3 fruit fly cellular contexts compared by ENCODE assay signal in genomic region chrX:13114861-13115260, dm6.
A peak's percentile ranks its signal among the peaks of the same experiment; 100 is the strongest.
TF ChIP-seq lines count a peak whose summit lies in the region.

Gene CG42237, plus strand, starts transcription at chrX:13115131.

- no peak for TF ChIP-seq CTCF in whole organism, embryonic (GFP tag; optimal IDR thresholded peaks at IDR 0.05; lab: Kevin White, UChicago)

TF ChIP-seq in whole organism, embryonic, 481 proteins besides CTCF, POLR2A, EP300 and RAD21 (continues in another document):
- no peak for TF ChIP-seq CG10209 (GFP tag; optimal IDR thresholded peaks at IDR 0.05; lab: Kevin White, UChicago)
- no peak for TF ChIP-seq toy (GFP tag; IDR thresholded peaks at IDR 0.05; lab: Robert Waterston, UW)
- TF ChIP-seq CG33557 (GFP tag; optimal IDR thresholded peaks at IDR 0.05; lab: Kevin White, UChicago), result no peak
- no peak for TF ChIP-seq dmrt11E (tag; optimal IDR thresholded peaks at IDR 0.05; lab: Kevin White, UChicago)
- no peak for TF ChIP-seq Dfd (GFP tag; optimal IDR thresholded peaks at IDR 0.05; lab: Kevin White, UChicago)
- no peak for TF ChIP-seq Hr51 (GFP tag; optimal IDR thresholded peaks at IDR 0.05; lab: Kevin White, UChicago)
- no peak for TF ChIP-seq CG9437 (GFP tag; optimal IDR thresholded peaks at IDR 0.05; lab: Kevin White, UChicago)
- no peak for TF ChIP-seq fd102C (GFP tag; optimal IDR thresholded peaks at IDR 0.05; lab: Kevin White, UChicago)
- TF ChIP-seq CG4730 (GFP tag; IDR thresholded peaks at IDR 0.05; lab: Robert Waterston, UW), result no peak
- TF ChIP-seq CkIIα-i1 (GFP tag; IDR thresholded peaks at IDR 0.05; lab: Robert Waterston, UW), result no peak
- TF ChIP-seq CG4404 (GFP tag; IDR thresholded peaks at IDR 0.05; lab: Robert Waterston, UW), result no peak
- no peak for TF ChIP-seq Rfx (GFP tag; IDR thresholded peaks at IDR 0.05; lab: Robert Waterston, UW)
- no peak for TF ChIP-seq CG10274 (GFP tag; optimal IDR thresholded peaks at IDR 0.05; lab: Kevin White, UChicago)
- no peak for TF ChIP-seq CG12659 (GFP tag; optimal IDR thresholded peaks at IDR 0.05; lab: Kevin White, UChicago)
- TF ChIP-seq CG3065 (GFP tag; optimal IDR thresholded peaks at IDR 0.05; lab: Kevin White, UChicago), result no peak
- no peak for TF ChIP-seq schlank (tag; optimal IDR thresholded peaks at IDR 0.05; lab: Kevin White, UChicago)
- no peak for TF ChIP-seq p53 (GFP tag; optimal IDR thresholded peaks at IDR 0.05; lab: Kevin White, UChicago)
- no peak for TF ChIP-seq tap (tag; optimal IDR thresholded peaks at IDR 0.05; lab: Kevin White, UChicago)
- no peak for TF ChIP-seq lola (GFP tag; optimal IDR thresholded peaks at IDR 0.05; lab: Kevin White, UChicago)
- TF ChIP-seq chm (GFP tag; IDR thresholded peaks at IDR 0.05; lab: Robert Waterston, UW), result peak; percentile 21; the same call in 1 of the 2 replicates
- TF ChIP-seq Antp (GFP tag; optimal IDR thresholded peaks at IDR 0.05; lab: Kevin White, UChicago), result no peak
- peak; percentile 39 for TF ChIP-seq CG9932 (GFP tag; IDR thresholded peaks at IDR 0.05; lab: Robert Waterston, UW)
- TF ChIP-seq Sry-δ (GFP tag; optimal IDR thresholded peaks at IDR 0.05; lab: Kevin White, UChicago), result no peak
- TF ChIP-seq Scr (GFP tag; IDR thresholded peaks at IDR 0.05; lab: Robert Waterston, UW; ENCODE audit: partially characterized antibody), result no peak
- no peak for TF ChIP-seq CG2129 (GFP tag; IDR thresholded peaks at IDR 0.05; lab: Robert Waterston, UW; ENCODE audit: partially characterized antibody)
- TF ChIP-seq HLH4C (GFP tag; IDR thresholded peaks at IDR 0.05; lab: Robert Waterston, UW; ENCODE audit: partially characterized antibody), result no peak
- no peak for TF ChIP-seq crol (GFP tag; IDR thresholded peaks at IDR 0.05; lab: Robert Waterston, UW)
- TF ChIP-seq CG1602 (GFP tag; optimal IDR thresholded peaks at IDR 0.05; lab: Kevin White, UChicago), result no peak
- TF ChIP-seq Hr3 (GFP tag; optimal IDR thresholded peaks at IDR 0.05; lab: Kevin White, UChicago), result no peak
- TF ChIP-seq CG10543 (GFP tag; optimal IDR thresholded peaks at IDR 0.05; lab: Kevin White, UChicago), result no peak
- no peak for TF ChIP-seq Fer1 (GFP tag; optimal IDR thresholded peaks at IDR 0.05; lab: Kevin White, UChicago)
- no peak for TF ChIP-seq nerfin-1 (tag; optimal IDR thresholded peaks at IDR 0.05; lab: Kevin White, UChicago)

TF ChIP-seq in whole organism, prepupa, 60 proteins besides CTCF, POLR2A, EP300 and RAD21 (continues in another document):
- no peak for TF ChIP-seq CG6792 (GFP tag; optimal IDR thresholded peaks at IDR 0.05; lab: Kevin White, UChicago)
- TF ChIP-seq vri (GFP tag; optimal IDR thresholded peaks at IDR 0.05; lab: Kevin White, UChicago), result no peak
- peak; percentile 8 for TF ChIP-seq Eip75B (GFP tag; optimal IDR thresholded peaks at IDR 0.05; lab: Kevin White, UChicago)
- no peak for TF ChIP-seq CG7368 (GFP tag; optimal IDR thresholded peaks at IDR 0.05; lab: Kevin White, UChicago)
- TF ChIP-seq CG15336 (GFP tag; IDR thresholded peaks at IDR 0.05; lab: Robert Waterston, UW), result peak; percentile 65; the same call in 1 of the 2 replicates
- peak; percentile 18; the same call in 1 of the 2 replicates for TF ChIP-seq Gug (GFP tag; IDR thresholded peaks at IDR 0.05; lab: Robert Waterston, UW)
- TF ChIP-seq CG10669 (GFP tag; optimal IDR thresholded peaks at IDR 0.05; lab: Kevin White, UChicago), result no peak
- no peak for TF ChIP-seq CG3032 (tag; optimal IDR thresholded peaks at IDR 0.05; lab: Kevin White, UChicago)
- no peak for TF ChIP-seq CG10631 (GFP tag; optimal IDR thresholded peaks at IDR 0.05; lab: Kevin White, UChicago)
- no peak for TF ChIP-seq fd85E (GFP tag; optimal IDR thresholded peaks at IDR 0.05; lab: Kevin White, UChicago)
- TF ChIP-seq Met (GFP tag; optimal IDR thresholded peaks at IDR 0.05; lab: Kevin White, UChicago), result no peak
- peak; percentile 69 for TF ChIP-seq CG8119 (GFP tag; IDR thresholded peaks at IDR 0.05; lab: Robert Waterston, UW)
- TF ChIP-seq CG6163 (GFP tag; IDR thresholded peaks at IDR 0.05; lab: Robert Waterston, UW), result peak; percentile 49; the same call in 1 of the 3 replicates
- TF ChIP-seq dsx (GFP tag; optimal IDR thresholded peaks at IDR 0.05; lab: Kevin White, UChicago; ENCODE audit: poor library complexity, severe bottlenecking), result peak; percentile 24
- no peak for TF ChIP-seq dac (GFP tag; optimal IDR thresholded peaks at IDR 0.05; lab: Kevin White, UChicago)
- TF ChIP-seq Blimp-1 (GFP tag; optimal IDR thresholded peaks at IDR 0.05; lab: Kevin White, UChicago), result no peak
- no peak for TF ChIP-seq Eip78C (GFP tag; lab: Kevin White, UChicago)
- TF ChIP-seq achi (GFP tag; optimal IDR thresholded peaks at IDR 0.05; lab: Kevin White, UChicago), result no peak
- TF ChIP-seq CG4318 (GFP tag; optimal IDR thresholded peaks at IDR 0.05; lab: Kevin White, UChicago), result no peak
- TF ChIP-seq CG11762 (GFP tag; optimal IDR thresholded peaks at IDR 0.05; lab: Kevin White, UChicago; ENCODE audit: insufficient read depth), result no peak
- no peak for TF ChIP-seq fd59A (GFP tag; optimal IDR thresholded peaks at IDR 0.05; lab: Kevin White, UChicago)
- no peak for TF ChIP-seq fkh (GFP tag; optimal IDR thresholded peaks at IDR 0.05; lab: Kevin White, UChicago)
- TF ChIP-seq pdm3 (GFP tag; optimal IDR thresholded peaks at IDR 0.05; lab: Kevin White, UChicago), result no peak
- no peak for TF ChIP-seq CG6854 (GFP tag; optimal IDR thresholded peaks at IDR 0.05; lab: Kevin White, UChicago)
- TF ChIP-seq Sox14 (GFP tag; optimal IDR thresholded peaks at IDR 0.05; lab: Kevin White, UChicago), result no peak
- no peak for TF ChIP-seq acj6 (GFP tag; optimal IDR thresholded peaks at IDR 0.05; lab: Kevin White, UChicago)
- peak; percentile 21 for TF ChIP-seq CG6276 (GFP tag; optimal IDR thresholded peaks at IDR 0.05; lab: Kevin White, UChicago)
- TF ChIP-seq cyc (GFP tag; optimal IDR thresholded peaks at IDR 0.05; lab: Kevin White, UChicago), result no peak
- no peak for TF ChIP-seq salr (GFP tag; optimal IDR thresholded peaks at IDR 0.05; lab: Kevin White, UChicago)
- TF ChIP-seq CG11902 (GFP tag; optimal IDR thresholded peaks at IDR 0.05; lab: Kevin White, UChicago), result no peak
- no peak for TF ChIP-seq CG1621 (tag; optimal IDR thresholded peaks at IDR 0.05; lab: Kevin White, UChicago)
- no peak for TF ChIP-seq Ets21C (GFP tag; optimal IDR thresholded peaks at IDR 0.05; lab: Kevin White, UChicago)
- TF ChIP-seq OdsH (GFP tag; optimal IDR thresholded peaks at IDR 0.05; lab: Kevin White, UChicago), result peak; percentile 20

TF ChIP-seq in whole organism, pupa, 21 proteins besides CTCF, POLR2A, EP300 and RAD21:
- TF ChIP-seq CG14655 (GFP tag; optimal IDR thresholded peaks at IDR 0.05; lab: Kevin White, UChicago), result no peak
- TF ChIP-seq rn (GFP tag; IDR thresholded peaks at IDR 0.05; lab: Robert Waterston, UW), result no peak
- peak; percentile 46; the same call in 1 of the 2 replicates for TF ChIP-seq CG12605 (GFP tag; IDR thresholded peaks at IDR 0.05; lab: Robert Waterston, UW)
- peak; percentile 56; the same call in 2 of the 3 replicates for TF ChIP-seq fd96Ca (GFP tag; IDR thresholded peaks at IDR 0.05; lab: Robert Waterston, UW)
- TF ChIP-seq Pif1B (GFP tag; optimal IDR thresholded peaks at IDR 0.05; lab: Kevin White, UChicago), result no peak
- TF ChIP-seq Pif1A (GFP tag; optimal IDR thresholded peaks at IDR 0.05; lab: Kevin White, UChicago), result peak; percentile 14
- no peak for TF ChIP-seq gl (tag; optimal IDR thresholded peaks at IDR 0.05; lab: Kevin White, UChicago)
- no peak for TF ChIP-seq CG9948 (tag; optimal IDR thresholded peaks at IDR 0.05; lab: Kevin White, UChicago)
- no peak for TF ChIP-seq Snoo (tag; optimal IDR thresholded peaks at IDR 0.05; lab: Kevin White, UChicago)
- TF ChIP-seq CG8301 (tag; optimal IDR thresholded peaks at IDR 0.05; lab: Kevin White, UChicago), result no peak
- TF ChIP-seq D1 (tag; optimal IDR thresholded peaks at IDR 0.05; lab: Kevin White, UChicago), result no peak
- TF ChIP-seq CG8159 (tag; optimal IDR thresholded peaks at IDR 0.05; lab: Kevin White, UChicago), result no peak
- peak; percentile 12 for TF ChIP-seq CG15710 (tag; optimal IDR thresholded peaks at IDR 0.05; lab: Kevin White, UChicago)
- TF ChIP-seq EcR (GFP tag; optimal IDR thresholded peaks at IDR 0.05; lab: Kevin White, UChicago), result no peak
- TF ChIP-seq CG4496 (GFP tag; IDR thresholded peaks at IDR 0.05; lab: Robert Waterston, UW), result peak; percentile 68
- TF ChIP-seq Ets98B (GFP tag; IDR thresholded peaks at IDR 0.05; lab: Robert Waterston, UW), result peak; percentile 49
- TF ChIP-seq CG32121 (GFP tag; IDR thresholded peaks at IDR 0.05; lab: Robert Waterston, UW), result 0 out of 2 replicates have a peak, but pooled peaks have one; percentile 17
- TF ChIP-seq CG10348 (GFP tag; IDR thresholded peaks at IDR 0.05; lab: Robert Waterston, UW), result no peak
- TF ChIP-seq CG17806 (tag; optimal IDR thresholded peaks at IDR 0.05; lab: Kevin White, UChicago), result no peak
- peak; percentile 60 for TF ChIP-seq CG13204 (GFP tag; optimal IDR thresholded peaks at IDR 0.05; lab: Kevin White, UChicago)
- no peak for TF ChIP-seq CG34367 (tag; optimal IDR thresholded peaks at IDR 0.05; lab: Kevin White, UChicago)

Comparison
In these comparisons a context has a peak if more than half of its experiments do, and no peak if none do; other contexts are left out.
1. Of the 7 proteins assayed by ChIP-seq in both whole organism, embryonic and whole organism, prepupa: peak only in whole organism, embryonic: none; only in whole organism, prepupa: Gug; in both: none; in neither: 6.